Fruit fly (Drosophila melanogaster) whole organism, embryonic: ENCODE measurements around the gene CG13894.

Source experiments
- CG6689 ChIP-seq: fragments of 200-800 bp; sonication (Bioruptor generic); IDR thresholded peaks from 2 replicates; pipeline ENCODE4 v1.3.6; 2022; ENCODE audit warnings: missing biosample characterization, missing genetic modification characterization
- Lhr ChIP-seq: fragments of 200-800 bp; sonication (Bioruptor generic); optimal IDR thresholded peaks from 3 replicates; lab custom pipeline; 2017; ENCODE audit warnings: mild to moderate bottlenecking, missing biosample characterization, missing genetic modification reagents, missing genetic modification characterization
- Lpt ChIP-seq: fragments of >200 bp; optimal IDR thresholded peaks from 2 replicates; lab custom pipeline; 2018; ENCODE audit warnings: missing biosample characterization, missing genetic modification characterization
- bab2 ChIP-seq: fragments of 200-800 bp; sonication (Bioruptor generic); optimal IDR thresholded peaks from 2 replicates; lab custom pipeline; 2016; ENCODE audit warnings: missing biosample characterization, missing genetic modification characterization
- dpn ChIP-seq, 2 experiments: fragments of 200-800 bp; sonication (Bioruptor generic); optimal IDR thresholded peaks; 3 replicates each; lab custom pipeline; 2016; ENCODE audit warnings: missing biosample characterization in 2 of 2, missing genetic modification characterization in 2 of 2
- kah ChIP-seq: fragments of 200-800 bp; sonication (Bioruptor generic); optimal IDR thresholded peaks from 2 replicates; lab custom pipeline; 2018; ENCODE audit warnings: missing biosample characterization, mild to moderate bottlenecking, missing genetic modification characterization
- mld ChIP-seq: fragments of 200-800 bp; sonication (Bioruptor generic); IDR thresholded peaks from 3 replicates; pipeline ENCODE4 v1.3.6; 2022; ENCODE audit warnings: missing biosample characterization, missing genetic modification characterization; ENCODE audit not compliant: partially characterized antibody

- no peak for TF ChIP-seq kah (GFP tag; lab: Kevin White, UChicago)
- no peak for TF ChIP-seq mld (GFP tag; lab: Robert Waterston, UW)
- TF ChIP-seq bab2: no peak
- TF ChIP-seq dpn (GFP tag; optimal IDR thresholded peaks at IDR 0.05; lab: Kevin White, UChicago): no peak
- TF ChIP-seq Lpt (GFP tag; lab: Kevin White, UChicago): no peak
- no peak for TF ChIP-seq Lhr (GFP tag; lab: Kevin White, UChicago)
- no peak for TF ChIP-seq CG6689
Observed at dm6 chr3L:742389-742951, 43.5 kb upstream of the CG13894 start.
